Worm (Caenorhabditis elegans) whole organism, midembryonic: ENCODE data around the gene C35D10.10.

ENCODE experiments used
- flt-1 ChIP-seq: fragments of 200-800 bp; sonication (Bioruptor generic); IDR thresholded peaks from 2 replicates; pipeline ENCODE4 v1.3.6; 2022; ENCODE audit warnings: missing genetic modification characterization, missing compliant biosample characterization
- klf-2 ChIP-seq: fragments of 200-800 bp; sonication (Bioruptor generic); conservative IDR thresholded peaks from 2 replicates; pipeline ENCODE4 v1.3.6; 2022; ENCODE audit warnings: missing genetic modification reagents, missing genetic modification characterization, missing compliant biosample characterization
- med-1 ChIP-seq: sonication (generic microtip); optimal IDR thresholded peaks from 2 replicates; lab custom pipeline; 2017; ENCODE audit warnings: missing genetic modification characterization, mild to moderate bottlenecking, missing compliant biosample characterization, antibody characterized with exemption, missing genetic modification reagents; ENCODE audit not compliant: insufficient read depth
- ref-1 ChIP-seq: fragments of 200-800 bp; sonication (Bioruptor generic); conservative IDR thresholded peaks from 2 replicates; pipeline ENCODE4 v1.3.6; 2022; ENCODE audit warnings: missing genetic modification reagents, missing genetic modification characterization, missing compliant biosample characterization
- tab-1 ChIP-seq: fragments of 200-800 bp; sonication (Bioruptor generic); IDR thresholded peaks from 2 replicates; pipeline ENCODE4 v1.3.6; 2022; ENCODE audit warnings: missing genetic modification characterization, missing compliant biosample characterization
- ztf-23 ChIP-seq: fragments of 200-800 bp; sonication (Bioruptor generic); IDR thresholded peaks from 2 replicates; pipeline ENCODE4 v1.3.6; 2022; ENCODE audit warnings: missing genetic modification reagents, missing genetic modification characterization, missing compliant biosample characterization

DNA sequence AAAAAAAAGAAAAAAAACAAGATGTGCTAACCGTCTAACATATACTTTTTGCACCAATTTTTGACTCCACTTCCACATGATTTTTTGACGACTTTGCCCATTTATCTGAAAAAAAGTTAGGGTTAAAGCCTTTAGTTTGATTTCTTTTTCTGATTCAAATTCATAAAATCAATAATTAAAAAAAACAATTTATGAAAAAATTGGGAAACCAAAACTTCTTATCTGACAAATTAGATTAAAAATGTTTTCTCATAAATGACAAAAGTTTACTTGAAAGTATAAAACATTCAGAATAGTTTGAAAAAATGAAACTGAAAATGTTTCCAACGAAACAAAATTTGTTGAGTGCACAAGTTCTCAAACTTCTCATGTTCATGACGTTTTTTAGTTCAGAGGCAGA lies 41.8 kb downstream of the C35D10.10 start, which contains the start of gene F26A1.7:
- no peak for TF ChIP-seq ref-1
- TF ChIP-seq tab-1 (GFP tag; lab: Robert Waterston, UW): no peak
- TF ChIP-seq med-1 (GFP tag; lab: Kevin White, UChicago): no peak
- no peak for TF ChIP-seq flt-1 (GFP tag; lab: Robert Waterston, UW)
- no peak for TF ChIP-seq ztf-23 (GFP tag; lab: Robert Waterston, UW)
- no peak for TF ChIP-seq klf-2 (GFP tag; lab: Robert Waterston, UW)
